Worm (Caenorhabditis elegans) whole organism, L2 larva: ENCODE data around the gene mog-3.

Source experiments
- C34F6.9 ChIP-seq: fragments of 150-350 bp; optimal IDR thresholded peaks from 2 replicates; lab custom pipeline; 2014; ENCODE audit warnings: missing biosample characterization, missing genetic modification characterization
- F13H6.1 ChIP-seq: sonication (generic microtip); optimal IDR thresholded peaks from 2 replicates; lab custom pipeline; 2016; ENCODE audit warnings: missing genetic modification characterization, missing compliant biosample characterization
- Y55F3AM.14 ChIP-seq: fragments of 200-800 bp; sonication (Bioruptor generic); optimal IDR thresholded peaks from 2 replicates; lab custom pipeline; 2018; ENCODE audit warnings: mild to moderate bottlenecking, missing genetic modification characterization, missing compliant biosample characterization
- ZK546.5 ChIP-seq: sonication (generic microtip); optimal IDR thresholded peaks from 2 replicates; lab custom pipeline; 2017; ENCODE audit warnings: missing biosample characterization, missing genetic modification characterization
- alr-1 ChIP-seq: fragments of 150-350 bp; optimal IDR thresholded peaks from 2 replicates; lab custom pipeline; 2014; ENCODE audit warnings: missing biosample characterization, missing genetic modification characterization
- ama-1 ChIP-seq: fragments of 150-350 bp; optimal IDR thresholded peaks from 2 replicates; lab custom pipeline; 2018; ENCODE audit warnings: inconsistent platforms
- blmp-1 ChIP-seq: sonication (generic microtip); optimal IDR thresholded peaks from 2 replicates; lab custom pipeline; 2017; ENCODE audit warnings: missing genetic modification characterization, mild to moderate bottlenecking, missing compliant biosample characterization, antibody characterized with exemption, moderate library complexity; ENCODE audit not compliant: insufficient read depth
- crh-2 ChIP-seq: sonication (generic microtip); optimal IDR thresholded peaks from 2 replicates; lab custom pipeline; 2017; ENCODE audit warnings: missing biosample characterization, missing genetic modification characterization
- dmd-4 ChIP-seq: sonication (generic microtip); optimal IDR thresholded peaks from 2 replicates; lab custom pipeline; 2017; ENCODE audit warnings: missing biosample characterization, missing genetic modification characterization
- egl-27 ChIP-seq: sonication (generic microtip); optimal IDR thresholded peaks from 3 replicates; lab custom pipeline; 2017; ENCODE audit warnings: missing biosample characterization, missing genetic modification reagents, missing genetic modification characterization
- elt-1 ChIP-seq: fragments of 150-350 bp; optimal IDR thresholded peaks from 2 replicates; lab custom pipeline; 2014; ENCODE audit warnings: missing biosample characterization, missing genetic modification characterization
- elt-3 ChIP-seq: sonication (generic microtip); optimal IDR thresholded peaks from 2 replicates; lab custom pipeline; 2017; ENCODE audit warnings: missing biosample characterization, missing genetic modification characterization
- fos-1 ChIP-seq: fragments of 150-350 bp; optimal IDR thresholded peaks from 2 replicates; lab custom pipeline; 2014; ENCODE audit warnings: missing biosample characterization, missing genetic modification characterization
- gmeb-1 ChIP-seq: fragments of 150-350 bp; optimal IDR thresholded peaks from 2 replicates; lab custom pipeline; 2014; ENCODE audit warnings: missing biosample characterization, missing genetic modification characterization
- lin-13 ChIP-seq: fragments of 150-350 bp; optimal IDR thresholded peaks from 2 replicates; lab custom pipeline; 2014; ENCODE audit warnings: missing biosample characterization, missing genetic modification reagents, missing genetic modification characterization
- lin-39 ChIP-seq: fragments of 150-350 bp; optimal IDR thresholded peaks from 2 replicates; lab custom pipeline; 2014; ENCODE audit warnings: missing biosample characterization, missing genetic modification reagents, missing genetic modification characterization
- lsy-2 ChIP-seq, 2 experiments: fragments of 150-350 bp in 1 of 2; sonication (generic microtip) in 1 of 2; optimal IDR thresholded peaks; 2 replicates each; lab custom pipeline; 2014 to 2017; ENCODE audit warnings: missing biosample characterization in 2 of 2, missing genetic modification characterization in 2 of 2
- mbf-1 ChIP-seq: sonication (generic microtip); optimal IDR thresholded peaks from 2 replicates; lab custom pipeline; 2017; ENCODE audit warnings: missing biosample characterization, missing genetic modification characterization
- nhr-10 ChIP-seq: sonication (generic microtip); optimal IDR thresholded peaks from 2 replicates; lab custom pipeline; 2017; ENCODE audit warnings: missing biosample characterization, missing genetic modification characterization
- nhr-11 ChIP-seq: fragments of 150-350 bp; optimal IDR thresholded peaks from 2 replicates; lab custom pipeline; 2014; ENCODE audit warnings: missing biosample characterization, missing genetic modification characterization
- nhr-12 ChIP-seq: fragments of 150-350 bp; optimal IDR thresholded peaks from 2 replicates; lab custom pipeline; 2014; ENCODE audit warnings: missing biosample characterization, missing genetic modification characterization
- nhr-21 ChIP-seq: fragments of 150-350 bp; optimal IDR thresholded peaks from 2 replicates; lab custom pipeline; 2014; ENCODE audit warnings: missing biosample characterization, missing genetic modification characterization
- nhr-23 ChIP-seq: fragments of 150-350 bp; optimal IDR thresholded peaks from 2 replicates; lab custom pipeline; 2014; ENCODE audit warnings: missing biosample characterization, missing genetic modification reagents, missing genetic modification characterization
- nhr-237 ChIP-seq: fragments of 150-350 bp; optimal IDR thresholded peaks from 2 replicates; lab custom pipeline; 2014; ENCODE audit warnings: missing biosample characterization, missing genetic modification characterization
- nhr-25 ChIP-seq: fragments of 150-350 bp; sonication (generic microtip); optimal IDR thresholded peaks from 3 replicates; lab custom pipeline; 2014; ENCODE audit warnings: missing biosample characterization, missing genetic modification characterization
- nhr-77 ChIP-seq: fragments of 150-350 bp; optimal IDR thresholded peaks from 2 replicates; lab custom pipeline; 2014; ENCODE audit warnings: missing biosample characterization, missing genetic modification characterization
- peb-1 ChIP-seq: fragments of 150-350 bp; optimal IDR thresholded peaks from 2 replicates; lab custom pipeline; 2014; ENCODE audit warnings: missing biosample characterization, missing genetic modification characterization
- sem-4 ChIP-seq: fragments of 150-350 bp; optimal IDR thresholded peaks from 2 replicates; lab custom pipeline; 2014; ENCODE audit warnings: missing biosample characterization, missing genetic modification reagents, missing genetic modification characterization
- sma-3 ChIP-seq: sonication (generic microtip); optimal IDR thresholded peaks from 2 replicates; lab custom pipeline; 2016; ENCODE audit warnings: missing genetic modification reagents, missing genetic modification characterization, missing compliant biosample characterization
- sma-9 ChIP-seq, 2 experiments: fragments of 150-350 bp in 1 of 2; sonication (generic microtip) in 1 of 2; optimal IDR thresholded peaks; 2 replicates each; lab custom pipeline; 2014 to 2016; ENCODE audit warnings: missing genetic modification characterization in 2 of 2, mild to moderate bottlenecking in 1 of 2, missing biosample characterization in 1 of 2, missing compliant biosample characterization in 1 of 2, missing genetic modification reagents in 1 of 2, moderate library complexity in 1 of 2
- snpc-4 ChIP-seq: fragments of 150-350 bp; optimal IDR thresholded peaks from 2 replicates; lab custom pipeline; 2014; ENCODE audit warnings: missing biosample characterization, missing genetic modification characterization
- unc-39 ChIP-seq: fragments of 150-350 bp; optimal IDR thresholded peaks from 2 replicates; lab custom pipeline; 2014; ENCODE audit warnings: missing biosample characterization, missing genetic modification characterization
- unc-55 ChIP-seq: fragments of 150-350 bp; sonication (generic microtip); optimal IDR thresholded peaks from 3 replicates; lab custom pipeline; 2014; ENCODE audit warnings: missing biosample characterization, missing genetic modification reagents, missing genetic modification characterization
- unc-62 ChIP-seq: fragments of 150-350 bp; optimal IDR thresholded peaks from 2 replicates; lab custom pipeline; 2014; ENCODE audit warnings: missing biosample characterization, missing genetic modification reagents, missing genetic modification characterization
- zag-1 ChIP-seq: fragments of 150-350 bp; optimal IDR thresholded peaks from 2 replicates; lab custom pipeline; 2014; ENCODE audit warnings: missing biosample characterization, missing genetic modification characterization
- ztf-1 ChIP-seq: fragments of 200-800 bp; sonication (Bioruptor generic); conservative IDR thresholded peaks from 2 replicates; pipeline ENCODE4 v1.3.6; 2022; ENCODE audit warnings: missing genetic modification characterization, missing compliant biosample characterization
- ztf-11 ChIP-seq: sonication (generic microtip); optimal IDR thresholded peaks from 2 replicates; lab custom pipeline; 2017; ENCODE audit warnings: missing biosample characterization, missing genetic modification characterization
- ztf-4 ChIP-seq: fragments of 150-350 bp; optimal IDR thresholded peaks from 2 replicates; lab custom pipeline; 2014; ENCODE audit warnings: missing biosample characterization, missing genetic modification characterization

Gene mog-3

ce11 chrIII:5258918-5259317, 49.5 kb upstream of the mog-3 start, which contains the start of gene gop-2:
gop-2 (plus strand) TSS chrIII:5259023.
- TF ChIP-seq nhr-21 (no peak), lsy-2 (tag; optimal IDR thresholded peaks at IDR 0.05; lab: Kevin White, UChicago) (no peak), unc-55 (no peak), egl-27 (tag; lab: Kevin White, UChicago) (no peak), ZK546.5 (tag; lab: Kevin White, UChicago) (no peak), nhr-23 (tag; lab: Kevin White, UChicago) (no peak), peb-1 (tag; lab: Kevin White, UChicago) (no peak), nhr-12 (no peak), unc-62 (GFP tag; lab: Kevin White, UChicago) (no peak), elt-3 (no peak), dmd-4 (no peak), nhr-11 (tag; lab: Kevin White, UChicago) (no peak), unc-39 (tag; lab: Kevin White, UChicago) (no peak), fos-1 (tag; lab: Kevin White, UChicago) (no peak), sma-9 (GFP tag; optimal IDR thresholded peaks at IDR 0.05; lab: Kevin White, UChicago) (no peak), sma-9 (tag; optimal IDR thresholded peaks at IDR 0.05; lab: Kevin White, UChicago) (no peak), sma-3 (GFP tag; lab: Kevin White, UChicago) (no peak), nhr-237 (tag; lab: Kevin White, UChicago) (no peak), ztf-1 (GFP tag; lab: Robert Waterston, UW) (no peak), nhr-77 (no peak)
- TF ChIP-seq, all 48 proteins: peak for 0

DNA sequence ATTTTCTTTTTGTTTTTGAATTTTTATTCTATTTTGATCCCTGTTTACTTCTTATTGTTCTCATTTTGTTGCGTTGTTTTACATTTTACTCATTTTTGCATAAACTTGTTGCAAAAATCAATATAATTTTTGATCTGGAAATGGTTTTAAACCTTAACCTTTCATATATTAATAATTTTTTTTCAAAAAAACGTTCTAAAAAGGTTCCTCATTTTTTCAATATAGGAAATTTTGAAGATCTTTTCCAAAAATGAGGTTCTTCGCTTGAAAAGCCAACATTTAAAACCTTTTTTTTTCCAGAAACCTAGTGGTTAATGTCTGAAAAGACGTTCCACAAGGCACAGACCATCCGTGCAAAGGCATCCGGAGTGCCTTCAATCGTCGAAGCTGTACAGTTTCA, 48.0 kb upstream of the mog-3 start, which contains the start of gene gop-3:
Gene gop-3 (plus strand): TSS at position 301 of the 400 bp plus-strand sequence.
- TF ChIP-seq mbf-1 (tag; lab: Kevin White, UChicago) (no peak), Y55F3AM.14 (GFP tag; lab: Kevin White, UChicago) (no peak), ama-1 (lab: Kevin White, UChicago) (no peak), egl-27 (tag; lab: Kevin White, UChicago) (no peak), unc-62 (GFP tag; lab: Kevin White, UChicago) (no peak), zag-1 (tag; lab: Kevin White, UChicago) (no peak), snpc-4 (no peak), sem-4 (no peak), lin-13 (GFP tag; lab: Kevin White, UChicago) (no peak), unc-39 (tag; lab: Kevin White, UChicago) (no peak), nhr-10 (tag; lab: Kevin White, UChicago) (no peak)

DNA sequence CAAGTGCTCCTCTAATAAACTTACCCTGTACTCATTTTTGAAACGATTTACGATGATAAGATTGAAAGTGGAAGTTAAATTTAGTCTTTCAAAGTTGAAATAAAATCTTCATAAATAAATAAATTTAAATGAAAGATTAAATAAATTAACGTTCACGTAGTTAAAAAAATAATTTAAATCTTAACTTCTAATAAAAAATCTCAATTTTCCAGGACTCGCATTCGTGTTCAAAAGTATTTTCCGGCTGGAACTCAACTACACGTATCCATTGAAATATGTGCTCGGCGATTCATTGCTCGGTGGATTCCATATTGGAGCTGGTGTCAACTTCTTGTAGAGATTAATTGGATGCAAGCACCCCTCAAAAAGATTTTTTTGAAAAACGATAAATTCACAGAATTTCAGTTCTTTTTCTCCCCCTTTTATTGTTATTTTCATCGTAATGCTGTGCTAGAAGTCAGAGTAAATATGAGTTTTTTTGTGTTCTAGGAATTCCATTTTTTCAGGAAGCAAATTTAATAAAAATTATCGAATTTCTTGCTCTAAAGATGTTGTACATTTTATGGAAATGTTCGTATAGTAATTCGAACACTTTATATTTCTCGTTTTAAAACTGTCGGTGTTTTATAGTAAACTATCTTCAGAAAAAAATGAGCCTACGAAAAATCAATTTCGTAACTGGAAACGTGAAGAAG, 45.0 kb upstream of the mog-3 start, which contains the start of the genes C34E10.9 and hap-1:
Gene C34E10.9 (minus strand): TSS at position 101 of the 695 bp plus-strand sequence.
Gene hap-1 (plus strand): TSS at position 645 of the 695 bp plus-strand sequence.
- no peak for TF ChIP-seq ztf-4
- TF ChIP-seq ztf-11 (tag; lab: Kevin White, UChicago) = no peak
- TF ChIP-seq nhr-23 (tag; lab: Kevin White, UChicago) = no peak
- no peak for TF ChIP-seq C34F6.9
- no peak for TF ChIP-seq ZK546.5 (tag; lab: Kevin White, UChicago)
- no peak for TF ChIP-seq sma-9 (GFP tag; optimal IDR thresholded peaks at IDR 0.05; lab: Kevin White, UChicago)
- no peak for TF ChIP-seq sma-9 (tag; optimal IDR thresholded peaks at IDR 0.05; lab: Kevin White, UChicago)
- no peak for TF ChIP-seq elt-3

- TF ChIP-seq crh-2 (tag; lab: Kevin White, UChicago) = no peak
- TF ChIP-seq unc-55 = no peak
- no peak for TF ChIP-seq gmeb-1 (tag; lab: Kevin White, UChicago)
- TF ChIP-seq blmp-1 (tag; lab: Kevin White, UChicago) = no peak
- TF ChIP-seq elt-1 (tag; lab: Kevin White, UChicago) = no peak
- no peak for TF ChIP-seq fos-1 (tag; lab: Kevin White, UChicago)
- no peak for TF ChIP-seq ZK546.5 (tag; lab: Kevin White, UChicago)
- no peak for TF ChIP-seq egl-27 (tag; lab: Kevin White, UChicago)
- TF ChIP-seq lsy-2 (tag; optimal IDR thresholded peaks at IDR 0.05; lab: Kevin White, UChicago) = no peak
- TF ChIP-seq F13H6.1 (tag; lab: Kevin White, UChicago) = no peak
- no peak for TF ChIP-seq nhr-25 (tag; lab: Kevin White, UChicago)
- TF ChIP-seq alr-1 = no peak
- TF ChIP-seq lin-39 (tag; lab: Kevin White, UChicago) = no peak
- TF ChIP-seq mbf-1 (tag; lab: Kevin White, UChicago) = no peak
Measured at ce11 chrIII:5264813-5265212, 43.6 kb upstream of the mog-3 start, which contains the start of gene gro-1. gro-1 (plus strand) TSS chrIII:5265113.
